Fruit fly (Drosophila melanogaster) whole organism, embryonic: Measurements from ENCODE around the gene Amun.

Experiments
- Abd-B ChIP-seq: fragments of 200-800 bp; sonication (Bioruptor generic); optimal IDR thresholded peaks from 2 replicates; lab custom pipeline; 2018; ENCODE audit warnings: missing biosample characterization, mild to moderate bottlenecking, missing genetic modification characterization, moderate library complexity
- Awh ChIP-seq: fragments of 200-800 bp; sonication (Bioruptor generic); IDR thresholded peaks from 2 replicates; pipeline ENCODE4, ENCODE4 v1.3.6; 2022; ENCODE audit warnings: missing biosample characterization, missing genetic modification characterization
- CG10959 ChIP-seq: fragments of 200-800 bp; sonication (Bioruptor generic); IDR thresholded peaks from 2 replicates; pipeline ENCODE4 v1.3.6; 2022; ENCODE audit warnings: missing biosample characterization, missing genetic modification characterization
- CG11247 ChIP-seq: fragments of 200-800 bp; sonication (Bioruptor generic); IDR thresholded peaks from 2 replicates; pipeline ENCODE4 v1.3.6; 2022; ENCODE audit warnings: missing biosample characterization, missing genetic modification characterization
- CG12104 ChIP-seq: fragments of 200-800 bp; sonication (Bioruptor generic); optimal IDR thresholded peaks from 3 replicates; lab custom pipeline; 2016; ENCODE audit warnings: missing biosample characterization, missing genetic modification characterization
- CG13624 ChIP-seq: fragments of 200-800 bp; sonication (Bioruptor generic); optimal IDR thresholded peaks from 2 replicates; lab custom pipeline; 2016; ENCODE audit warnings: missing biosample characterization, missing genetic modification characterization
- CG1603 ChIP-seq: fragments of 200-800 bp; sonication (Bioruptor generic); optimal IDR thresholded peaks from 2 replicates; lab custom pipeline; 2019; ENCODE audit warnings: missing biosample characterization, mild to moderate bottlenecking, missing genetic modification characterization, moderate library complexity
- CG16779 ChIP-seq: fragments of 200-800 bp; sonication (Bioruptor generic); IDR thresholded peaks from 2 replicates; pipeline ENCODE4 v1.3.6; 2022; ENCODE audit warnings: missing biosample characterization, missing genetic modification characterization
- CG17186 ChIP-seq: fragments of 200-800 bp; sonication (Bioruptor generic); optimal IDR thresholded peaks from 3 replicates; lab custom pipeline; 2017; ENCODE audit warnings: missing biosample characterization, missing genetic modification reagents, missing genetic modification characterization
- CG17359 ChIP-seq: fragments of 200-800 bp; sonication (Bioruptor generic); optimal IDR thresholded peaks from 3 replicates; lab custom pipeline; 2018; ENCODE audit warnings: missing biosample characterization, mild to moderate bottlenecking, missing genetic modification characterization, moderate library complexity
- CG17802 ChIP-seq: fragments of 200-800 bp; sonication (Bioruptor generic); optimal IDR thresholded peaks from 2 replicates; lab custom pipeline; 2018; ENCODE audit warnings: missing biosample characterization, mild to moderate bottlenecking, missing genetic modification characterization, moderate library complexity
- CG17829 ChIP-seq: fragments of 200-800 bp; optimal IDR thresholded peaks from 2 replicates; lab custom pipeline; 2019; ENCODE audit warnings: missing biosample characterization, mild to moderate bottlenecking, missing genetic modification characterization, moderate library complexity
- CG18476 ChIP-seq: fragments of 200-800 bp; sonication (Bioruptor generic); optimal IDR thresholded peaks from 2 replicates; lab custom pipeline; 2016; ENCODE audit warnings: missing biosample characterization, mild to moderate bottlenecking, missing genetic modification characterization
- CG18619 ChIP-seq: fragments of 200-800 bp; sonication (Bioruptor generic); optimal IDR thresholded peaks from 3 replicates; lab custom pipeline; 2017; ENCODE audit warnings: missing biosample characterization, mild to moderate bottlenecking, missing genetic modification characterization
- CG2116 ChIP-seq: fragments of 200-800 bp; sonication (Bioruptor generic); optimal IDR thresholded peaks from 3 replicates; lab custom pipeline; 2018; ENCODE audit warnings: missing biosample characterization, mild to moderate bottlenecking, missing genetic modification characterization
- CG2199 ChIP-seq: fragments of 200-800 bp; sonication (Bioruptor generic); IDR thresholded peaks from 3 replicates; pipeline ENCODE4 v1.3.6; 2022; ENCODE audit warnings: missing biosample characterization, missing genetic modification characterization
- CG30020 ChIP-seq: fragments of 200-800 bp; optimal IDR thresholded peaks from 2 replicates; lab custom pipeline; 2019; ENCODE audit warnings: missing biosample characterization, mild to moderate bottlenecking, missing genetic modification characterization, moderate library complexity
- CG31224 ChIP-seq: fragments of 200-800 bp; sonication (Bioruptor generic); IDR thresholded peaks from 2 replicates; pipeline ENCODE4 v1.3.6; 2022; ENCODE audit warnings: missing biosample characterization, missing genetic modification characterization
- CG32532 ChIP-seq: fragments of 200-800 bp; sonication (Bioruptor generic); IDR thresholded peaks from 2 replicates; pipeline ENCODE4 v1.3.6; 2022; ENCODE audit warnings: missing biosample characterization, missing genetic modification characterization
- CG3847 ChIP-seq: fragments of 200-800 bp; sonication (Bioruptor generic); IDR thresholded peaks from 2 replicates; pipeline ENCODE4 v1.3.6; 2022; ENCODE audit warnings: missing biosample characterization, missing genetic modification characterization
- CG4707 ChIP-seq: fragments of 200-800 bp; sonication (Bioruptor generic); optimal IDR thresholded peaks from 2 replicates; lab custom pipeline; 2018; ENCODE audit warnings: missing biosample characterization, mild to moderate bottlenecking, missing genetic modification characterization, moderate library complexity
- CG7928 ChIP-seq: fragments of 200-800 bp; sonication (Bioruptor generic); optimal IDR thresholded peaks from 2 replicates; lab custom pipeline; 2017; ENCODE audit warnings: missing biosample characterization, mild to moderate bottlenecking, missing genetic modification characterization
- CG9215 ChIP-seq: fragments of 200-800 bp; sonication (Bioruptor generic); IDR thresholded peaks from 2 replicates; pipeline ENCODE4 v1.3.6; 2022; ENCODE audit warnings: missing biosample characterization, missing genetic modification characterization
- CrebB ChIP-seq: fragments of 200-800 bp; sonication (Bioruptor generic); optimal IDR thresholded peaks from 3 replicates; lab custom pipeline; 2018; ENCODE audit warnings: missing biosample characterization, mild to moderate bottlenecking, missing genetic modification characterization
- Dp ChIP-seq: fragments of 200-800 bp; sonication (Bioruptor generic); optimal IDR thresholded peaks from 2 replicates; lab custom pipeline; 2018; ENCODE audit warnings: missing biosample characterization, mild to moderate bottlenecking, missing genetic modification characterization, moderate library complexity
- Hr78 ChIP-seq, 2 experiments: fragments of 200-800 bp in 1 of 2; fragments of >200 bp in 1 of 2; sonication (Bioruptor generic) in 1 of 2; optimal IDR thresholded peaks; 2 replicates each; lab custom pipeline; 2017 to 2019; ENCODE audit warnings: missing biosample characterization in 2 of 2, missing genetic modification characterization in 2 of 2, mild to moderate bottlenecking in 1 of 2, moderate library complexity in 1 of 2
- Hsf ChIP-seq: fragments of 200-800 bp; sonication (Bioruptor generic); optimal IDR thresholded peaks from 3 replicates; lab custom pipeline; 2016; ENCODE audit warnings: missing biosample characterization, missing genetic modification characterization
- Lpt ChIP-seq: fragments of >200 bp; optimal IDR thresholded peaks from 2 replicates; lab custom pipeline; 2018; ENCODE audit warnings: missing biosample characterization, missing genetic modification characterization
- NFAT ChIP-seq: fragments of 200-800 bp; sonication (Bioruptor generic); IDR thresholded peaks from 2 replicates; pipeline ENCODE4 v1.3.6; 2022; ENCODE audit warnings: missing biosample characterization, missing genetic modification characterization
- Ptx1 ChIP-seq: fragments of 200-800 bp; sonication (Bioruptor generic); IDR thresholded peaks from 2 replicates; pipeline ENCODE4 v1.3.6; 2022; ENCODE audit warnings: missing biosample characterization, missing genetic modification characterization
- Trl ChIP-seq, 3 experiments: fragments of >200 bp in 2 of 3; fragments of 200-800 bp in 1 of 3; sonication (Bioruptor generic) in 1 of 3; optimal IDR thresholded peaks; 2 replicates in 1 of 3; 3 replicates in 2 of 3; lab custom pipeline; 2016 to 2017; ENCODE audit warnings: missing biosample characterization in 1 of 3, missing genetic modification characterization in 1 of 3
- Xrp1 ChIP-seq: fragments of 200-800 bp; sonication (Bioruptor generic); IDR thresholded peaks from 2 replicates; pipeline ENCODE4 v1.3.6; 2022; ENCODE audit warnings: missing biosample characterization, missing genetic modification characterization
- caup ChIP-seq: fragments of 200-800 bp; sonication (Bioruptor generic); optimal IDR thresholded peaks from 3 replicates; lab custom pipeline; 2017; ENCODE audit warnings: missing biosample characterization, mild to moderate bottlenecking, missing genetic modification characterization, moderate library complexity; ENCODE audit not compliant: severe bottlenecking
- croc ChIP-seq: fragments of 200-800 bp; sonication (Bioruptor generic); conservative IDR thresholded peaks from 3 replicates; pipeline ENCODE4 v1.3.6; 2022; ENCODE audit warnings: missing biosample characterization, missing genetic modification characterization
- disco-r ChIP-seq: fragments of 200-800 bp; sonication (Bioruptor generic); optimal IDR thresholded peaks from 2 replicates; lab custom pipeline; 2016; ENCODE audit warnings: missing biosample characterization, missing genetic modification characterization
- dm ChIP-seq: fragments of 200-800 bp; sonication (Bioruptor generic); optimal IDR thresholded peaks from 3 replicates; lab custom pipeline; 2016; ENCODE audit warnings: missing biosample characterization, missing genetic modification characterization
- ewg ChIP-seq: fragments of 200-800 bp; sonication (Bioruptor generic); optimal IDR thresholded peaks from 3 replicates; lab custom pipeline; 2017; ENCODE audit warnings: mild to moderate bottlenecking, missing biosample characterization, missing genetic modification reagents, missing genetic modification characterization
- gsb ChIP-seq: fragments of 200-800 bp; sonication (Bioruptor generic); IDR thresholded peaks from 2 replicates; pipeline ENCODE4 v1.3.6; 2022; ENCODE audit warnings: missing biosample characterization, missing genetic modification characterization
- klu ChIP-seq: fragments of 200-800 bp; sonication (Bioruptor generic); IDR thresholded peaks from 2 replicates; pipeline ENCODE4 v1.3.6; 2022; ENCODE audit warnings: missing biosample characterization, missing genetic modification characterization
- mirr ChIP-seq: fragments of 200-800 bp; sonication (Bioruptor generic); optimal IDR thresholded peaks from 3 replicates; lab custom pipeline; 2018; ENCODE audit warnings: missing biosample characterization, mild to moderate bottlenecking, missing genetic modification characterization
- oc ChIP-seq: fragments of 200-800 bp; sonication (Bioruptor generic); optimal IDR thresholded peaks from 2 replicates; lab custom pipeline; 2018; ENCODE audit warnings: missing biosample characterization, mild to moderate bottlenecking, missing genetic modification characterization, moderate library complexity
- pfk ChIP-seq: fragments of 200-800 bp; sonication (Bioruptor generic); optimal IDR thresholded peaks from 2 replicates; lab custom pipeline; 2018; ENCODE audit warnings: missing biosample characterization, mild to moderate bottlenecking, missing genetic modification characterization, moderate library complexity
- sd ChIP-seq: fragments of 200-800 bp; sonication (Bioruptor generic); optimal IDR thresholded peaks from 3 replicates; lab custom pipeline; 2018; ENCODE audit warnings: missing biosample characterization, mild to moderate bottlenecking, missing genetic modification characterization, moderate library complexity
- sens-2 ChIP-seq: fragments of 200-800 bp; sonication (Bioruptor generic); IDR thresholded peaks from 2 replicates; pipeline ENCODE4 v1.3.6; 2022; ENCODE audit warnings: missing biosample characterization, missing genetic modification characterization
- sima ChIP-seq: fragments of 200-800 bp; sonication (Bioruptor generic); optimal IDR thresholded peaks from 2 replicates; lab custom pipeline; 2016; ENCODE audit warnings: missing biosample characterization, missing genetic modification characterization
- sqz ChIP-seq: fragments of 200-800 bp; sonication (Bioruptor generic); optimal IDR thresholded peaks from 3 replicates; lab custom pipeline; 2018; ENCODE audit warnings: missing biosample characterization, mild to moderate bottlenecking, missing genetic modification characterization
- tin ChIP-seq: fragments of 200-800 bp; sonication (Bioruptor generic); optimal IDR thresholded peaks from 3 replicates; lab custom pipeline; 2016; ENCODE audit warnings: missing biosample characterization, missing genetic modification characterization
- ttk ChIP-seq: fragments of 200-800 bp; sonication (Bioruptor generic); IDR thresholded peaks from 2 replicates; pipeline ENCODE4 v2.1.2; 2022; ENCODE audit warnings: missing biosample characterization, missing genetic modification characterization
- tup ChIP-seq: fragments of 200-800 bp; sonication (Bioruptor generic); optimal IDR thresholded peaks from 2 replicates; lab custom pipeline; 2016; ENCODE audit warnings: missing biosample characterization, mild to moderate bottlenecking, missing genetic modification characterization, moderate library complexity

Amun gene

dm6 chrX:11694959-11695882, 20.1 kb downstream of the Amun start, which contains the start of gene PhKgamma (continued):
- TF ChIP-seq disco-r (GFP tag; lab: Kevin White, UChicago) (no peak), CG16779 (GFP tag; lab: Robert Waterston, UW) (no peak), gsb (GFP tag; lab: Robert Waterston, UW) (no peak), CG18476 (no peak), CG17829 (tag; lab: Kevin White, UChicago) (peak; percentile 54), CG31224 (GFP tag; lab: Robert Waterston, UW) (no peak), CG11247 (GFP tag; lab: Robert Waterston, UW) (no peak), mirr (GFP tag; lab: Kevin White, UChicago) (no peak), CG13624 (GFP tag; lab: Kevin White, UChicago) (peak; percentile 70), dm (GFP tag; lab: Kevin White, UChicago) (peak; percentile 54), CG17186 (GFP tag; lab: Kevin White, UChicago) (no peak), Abd-B (no peak), CG3847 (GFP tag; lab: Robert Waterston, UW) (peak; percentile 38), caup (GFP tag; lab: Kevin White, UChicago) (peak; percentile 27), tup (GFP tag; lab: Kevin White, UChicago) (no peak), Awh (GFP tag; lab: Robert Waterston, UW) (no peak), sd (tag; lab: Kevin White, UChicago) (no peak), Ptx1 (GFP tag; lab: Robert Waterston, UW) (no peak), ewg (GFP tag; lab: Kevin White, UChicago) (no peak), klu (GFP tag; lab: Robert Waterston, UW) (no peak), CG9215 (no peak), sens-2 (GFP tag; lab: Robert Waterston, UW) (no peak), CG18619 (GFP tag; lab: Kevin White, UChicago) (no peak), ttk (peak; percentile 36; the same call in 1 of the 2 replicates), CG10959 (no peak), oc (tag; lab: Kevin White, UChicago) (peak; percentile 40), CG12104 (GFP tag; lab: Kevin White, UChicago) (no peak), CG2199 (GFP tag; lab: Robert Waterston, UW) (no peak), Dp (GFP tag; lab: Kevin White, UChicago) (peak; percentile 63), NFAT (GFP tag; lab: Robert Waterston, UW) (peak; percentile 42; the same call in 1 of the 2 replicates), CG7928 (GFP tag; lab: Kevin White, UChicago) (peak; percentile 93), sima (GFP tag; lab: Kevin White, UChicago) (no peak), tin (GFP tag; lab: Kevin White, UChicago) (no peak), Lpt (GFP tag; lab: Kevin White, UChicago) (no peak), Xrp1 (GFP tag; lab: Robert Waterston, UW) (no peak), CG17802 (tag; lab: Kevin White, UChicago) (no peak), sqz (no peak), CG32532 (GFP tag; lab: Robert Waterston, UW) (peak; percentile 41; the same call in 1 of the 2 replicates), Hr78 (GFP tag; optimal IDR thresholded peaks at IDR 0.05; lab: Kevin White, UChicago) (peak in 1 of 2 experiments; percentile 12), CG4707 (GFP tag; lab: Kevin White, UChicago) (no peak), CG2116 (GFP tag; lab: Kevin White, UChicago) (peak; percentile 79), Hsf (GFP tag; lab: Kevin White, UChicago) (no peak), CG30020 (tag; lab: Kevin White, UChicago) (no peak), croc (GFP tag; lab: Robert Waterston, UW) (no peak), CG1603 (tag; lab: Kevin White, UChicago) (peak; percentile 92), CG17359 (tag; lab: Kevin White, UChicago) (no peak), CrebB (tag; lab: Kevin White, UChicago) (peak; percentile 16), Trl (optimal IDR thresholded peaks at IDR 0.05; lab: Kevin White, UChicago) (no peak), Trl (GFP tag; optimal IDR thresholded peaks at IDR 0.05; lab: Kevin White, UChicago) (peak; percentile 11), pfk (GFP tag; lab: Kevin White, UChicago) (no peak)
